Fruit fly (Drosophila melanogaster) S2 (cell line): Measurements from ENCODE around the gene CG42579.

ENCODE experiments used
- CG8478 ChIP-seq: fragments of >200 bp; optimal IDR thresholded peaks from 2 replicates; lab custom pipeline; 2018
- CTCF ChIP-seq, 2 experiments: fragments of >200 bp; optimal IDR thresholded peaks; 2 replicates each; lab custom pipeline; 2018

dm6 chrX:20559582-20559981 lies 32.2 kb downstream of the CG42579 start:
- TF ChIP-seq CG8478 (lab: Kevin White, UChicago) (no peak), CTCF (optimal IDR thresholded peaks at IDR 0.05; lab: Kevin White, UChicago) (no peak)
